Fruit fly (Drosophila melanogaster) whole organism, wandering third instar larva: ENCODE results near the gene Hrb87F.

Source experiments
- CG32264 ChIP-seq: fragments of 200-800 bp; sonication (Bioruptor generic); optimal IDR thresholded peaks from 2 replicates; lab custom pipeline; 2016; ENCODE audit warnings: missing biosample characterization, missing genetic modification characterization
- Dfd ChIP-seq: fragments of >200 bp; optimal IDR thresholded peaks from 2 replicates; lab custom pipeline; 2017; ENCODE audit warnings: missing biosample characterization, missing genetic modification characterization
- OdsH ChIP-seq: fragments of 200-800 bp; sonication (Bioruptor generic); optimal IDR thresholded peaks from 2 replicates; lab custom pipeline; 2016; ENCODE audit warnings: missing biosample characterization, mild to moderate bottlenecking, missing genetic modification characterization
- fru ChIP-seq: fragments of 200-800 bp; sonication (Bioruptor generic); optimal IDR thresholded peaks from 3 replicates; lab custom pipeline; 2016; ENCODE audit warnings: missing biosample characterization, mild to moderate bottlenecking, missing genetic modification characterization
- h ChIP-seq: fragments of 200-800 bp; sonication (Bioruptor generic); optimal IDR thresholded peaks from 3 replicates; lab custom pipeline; 2016; ENCODE audit warnings: missing biosample characterization, mild to moderate bottlenecking, missing genetic modification characterization
- lola ChIP-seq: fragments of >200 bp; optimal IDR thresholded peaks from 2 replicates; lab custom pipeline; 2017; ENCODE audit warnings: missing biosample characterization, missing genetic modification characterization
- pan ChIP-seq: fragments of >200 bp; optimal IDR thresholded peaks from 2 replicates; lab custom pipeline; 2017
- psq ChIP-seq: fragments of 200-800 bp; sonication (Bioruptor generic); optimal IDR thresholded peaks from 3 replicates; lab custom pipeline; 2017; ENCODE audit warnings: missing biosample characterization, mild to moderate bottlenecking, missing genetic modification characterization, moderate library complexity
- sage ChIP-seq: fragments of 200-800 bp; sonication (Bioruptor generic); optimal IDR thresholded peaks from 2 replicates; lab custom pipeline; 2016; ENCODE audit warnings: missing biosample characterization, mild to moderate bottlenecking, missing genetic modification characterization
- usp ChIP-seq: fragments of >200 bp; optimal IDR thresholded peaks from 2 replicates; lab custom pipeline; 2017; ENCODE audit warnings: missing biosample characterization, missing genetic modification characterization

- TF ChIP-seq OdsH (GFP tag; lab: Kevin White, UChicago) (no peak), h (no peak), usp (GFP tag; lab: Kevin White, UChicago) (no peak), pan (lab: Kevin White, UChicago) (no peak), lola (GFP tag; lab: Kevin White, UChicago) (no peak), psq (GFP tag; lab: Kevin White, UChicago) (no peak), CG32264 (GFP tag; lab: Kevin White, UChicago) (no peak), Dfd (GFP tag; lab: Kevin White, UChicago) (no peak), fru (GFP tag; lab: Kevin White, UChicago) (no peak), sage (GFP tag; lab: Kevin White, UChicago) (no peak)
Observed at dm6 chr3R:13615617-13616016, 44.7 kb downstream of the Hrb87F start, which contains the start of gene CG9269.
